Worm (Caenorhabditis elegans) whole organism, young adult: ENCODE results near the gene lin-49.

Source experiments
- B0336.3 ChIP-seq: fragments of 200-800 bp; sonication (Bioruptor generic); IDR thresholded peaks from 2 replicates; pipeline ENCODE4 v1.3.6; 2022; ENCODE audit warnings: missing genetic modification characterization, missing compliant biosample characterization
- F10E7.11 ChIP-seq: sonication (generic microtip); optimal IDR thresholded peaks from 2 replicates; lab custom pipeline; 2017; ENCODE audit warnings: mild to moderate bottlenecking, missing genetic modification characterization, moderate library complexity, missing compliant biosample characterization
- F23B12.7 ChIP-seq: sonication (generic microtip); optimal IDR thresholded peaks from 2 replicates; lab custom pipeline; 2017; ENCODE audit warnings: missing genetic modification characterization, mild to moderate bottlenecking, missing compliant biosample characterization, antibody characterized with exemption, moderate library complexity; ENCODE audit not compliant: insufficient read depth
- F33H1.4 ChIP-seq: fragments of 200-800 bp; sonication (Bioruptor generic); IDR thresholded peaks from 2 replicates; pipeline ENCODE4 v1.3.6; 2022; ENCODE audit warnings: missing genetic modification reagents, missing genetic modification characterization, missing compliant biosample characterization
- F57C9.4 ChIP-seq: sonication (generic microtip); optimal IDR thresholded peaks from 2 replicates; lab custom pipeline; 2017; ENCODE audit warnings: mild to moderate bottlenecking, missing genetic modification characterization, missing compliant biosample characterization
- T07F8.4 ChIP-seq: sonication (generic microtip); optimal IDR thresholded peaks from 2 replicates; lab custom pipeline; 2016; ENCODE audit warnings: mild to moderate bottlenecking, missing genetic modification characterization, moderate library complexity, missing compliant biosample characterization
- Y53G8AR.9 ChIP-seq: fragments of 200-800 bp; sonication (Bioruptor generic); conservative IDR thresholded peaks from 2 replicates; pipeline ENCODE4 v1.3.6; 2022; ENCODE audit warnings: missing genetic modification reagents, missing genetic modification characterization, missing compliant biosample characterization
- Y79H2A.3 ChIP-seq: fragments of 200-800 bp; sonication (Bioruptor generic); conservative IDR thresholded peaks from 2 replicates; pipeline ENCODE4 v1.3.6; 2022; ENCODE audit warnings: missing genetic modification reagents, missing genetic modification characterization, missing compliant biosample characterization
- aptf-2 ChIP-seq: fragments of 200-800 bp; sonication (Bioruptor generic); conservative IDR thresholded peaks from 2 replicates; pipeline ENCODE4 v1.3.6; 2022; ENCODE audit warnings: missing genetic modification reagents, missing genetic modification characterization, missing compliant biosample characterization
- attf-5 ChIP-seq: fragments of 200-800 bp; sonication (Bioruptor generic); optimal IDR thresholded peaks from 2 replicates; lab custom pipeline; 2018; ENCODE audit warnings: mild to moderate bottlenecking, missing genetic modification characterization, missing compliant biosample characterization
- cebp-1 ChIP-seq, 2 experiments: fragments of 200-800 bp in 1 of 2; sonication (Bioruptor generic) in 1 of 2; sonication (generic microtip) in 1 of 2; IDR thresholded peaks in 1 of 2; optimal IDR thresholded peaks in 1 of 2; 2 replicates each; pipeline versions ENCODE4 v1.3.6 to Lab custom; 2017 to 2022; ENCODE audit warnings: missing compliant biosample characterization in 2 of 2, missing genetic modification characterization in 2 of 2, mild to moderate bottlenecking in 1 of 2, missing genetic modification reagents in 1 of 2, moderate library complexity in 1 of 2
- cebp-2 ChIP-seq: fragments of 200-800 bp; sonication (Bioruptor generic); IDR thresholded peaks from 2 replicates; pipeline ENCODE4 v1.3.6; 2022; ENCODE audit warnings: missing genetic modification characterization, missing compliant biosample characterization
- ceh-100 ChIP-seq: fragments of 200-800 bp; sonication (Bioruptor generic); IDR thresholded peaks from 2 replicates; pipeline ENCODE4 v1.3.6; 2022; ENCODE audit warnings: missing genetic modification reagents, missing genetic modification characterization, missing compliant biosample characterization
- die-1 ChIP-seq: sonication (generic microtip); optimal IDR thresholded peaks from 2 replicates; lab custom pipeline; 2016; ENCODE audit warnings: missing genotype, mild to moderate bottlenecking, missing genetic modification characterization, missing compliant biosample characterization
- egl-44 ChIP-seq: fragments of 200-800 bp; sonication (Bioruptor generic); IDR thresholded peaks from 2 replicates; pipeline ENCODE4 v1.3.6; 2022; ENCODE audit warnings: missing genetic modification reagents, missing genetic modification characterization, missing compliant biosample characterization
- egrh-3 ChIP-seq: fragments of 200-800 bp; sonication (Bioruptor generic); IDR thresholded peaks from 2 replicates; pipeline ENCODE4 v1.3.6; 2022; ENCODE audit warnings: missing genetic modification reagents, missing genetic modification characterization, missing compliant biosample characterization
- gei-17 ChIP-seq: fragments of 200-800 bp; sonication (Bioruptor generic); optimal IDR thresholded peaks from 2 replicates; lab custom pipeline; 2018; ENCODE audit warnings: mild to moderate bottlenecking, missing genetic modification characterization, missing compliant biosample characterization
- hlh-26 ChIP-seq: fragments of 200-800 bp; sonication (Bioruptor generic); conservative IDR thresholded peaks from 2 replicates; pipeline ENCODE4 v1.3.6; 2022; ENCODE audit warnings: missing genetic modification reagents, missing genetic modification characterization, missing compliant biosample characterization
- let-607 ChIP-seq, 2 experiments: fragments of 200-800 bp in 1 of 2; sonication (Bioruptor generic) in 1 of 2; sonication (generic microtip) in 1 of 2; optimal IDR thresholded peaks; 2 replicates each; lab custom pipeline; 2016 to 2018; ENCODE audit warnings: mild to moderate bottlenecking in 2 of 2, missing compliant biosample characterization in 2 of 2, missing genetic modification characterization in 2 of 2, moderate library complexity in 2 of 2, missing genotype in 1 of 2
- lir-1 ChIP-seq: fragments of 200-800 bp; sonication (Bioruptor generic); conservative IDR thresholded peaks from 2 replicates; pipeline ENCODE4 v1.3.6; 2022; ENCODE audit warnings: missing genetic modification reagents, missing genetic modification characterization, missing compliant biosample characterization
- madf-8 ChIP-seq: fragments of 200-800 bp; sonication (Bioruptor generic); conservative IDR thresholded peaks from 2 replicates; pipeline ENCODE4 v1.3.6; 2022; ENCODE audit warnings: missing genetic modification reagents, missing genetic modification characterization, missing compliant biosample characterization
- nhr-27 ChIP-seq: fragments of 200-800 bp; sonication (Bioruptor generic); optimal IDR thresholded peaks from 2 replicates; lab custom pipeline; 2018; ENCODE audit warnings: mild to moderate bottlenecking, missing genetic modification characterization, moderate library complexity, missing compliant biosample characterization
- nhr-80 ChIP-seq: sonication (generic microtip); optimal IDR thresholded peaks from 2 replicates; lab custom pipeline; 2016; ENCODE audit warnings: missing genetic modification characterization, missing compliant biosample characterization
- rcor-1 ChIP-seq: fragments of 200-800 bp; sonication (Bioruptor generic); IDR thresholded peaks from 2 replicates; pipeline ENCODE4 v1.3.6; 2022; ENCODE audit warnings: missing genetic modification reagents, missing genetic modification characterization, missing compliant biosample characterization
- repo-1 ChIP-seq: sonication (generic microtip); optimal IDR thresholded peaks from 2 replicates; lab custom pipeline; 2017; ENCODE audit warnings: mild to moderate bottlenecking, missing genetic modification characterization, missing compliant biosample characterization
- sea-2 ChIP-seq: fragments of 200-800 bp; sonication (Bioruptor generic); IDR thresholded peaks from 2 replicates; pipeline ENCODE4 v1.3.6; 2022; ENCODE audit warnings: missing genetic modification characterization, missing compliant biosample characterization
- snpc-4 ChIP-seq, 5 experiments: fragments of 150-350 bp in 1 of 5; sonication (generic microtip) in 4 of 5; optimal IDR thresholded peaks; 2 replicates each; lab custom pipeline; 2014 to 2018; ENCODE audit warnings: missing genetic modification characterization in 5 of 5, missing biosample characterization in 3 of 5, antibody characterized with exemption in 2 of 5, mild to moderate bottlenecking in 2 of 5, missing compliant biosample characterization in 2 of 5, missing genotype in 2 of 5, moderate library complexity in 2 of 5, missing genetic modification reagents in 1 of 5
- tlf-1 ChIP-seq: fragments of 200-800 bp; sonication (Bioruptor generic); optimal IDR thresholded peaks from 2 replicates; lab custom pipeline; 2018; ENCODE audit warnings: mild to moderate bottlenecking, missing genetic modification characterization, missing compliant biosample characterization
- unc-130 ChIP-seq: sonication (generic microtip); optimal IDR thresholded peaks from 2 replicates; lab custom pipeline; 2016; ENCODE audit warnings: missing genetic modification reagents, missing genetic modification characterization, missing compliant biosample characterization
- xnd-1 ChIP-seq: sonication (generic microtip); optimal IDR thresholded peaks from 2 replicates; lab custom pipeline; 2016; ENCODE audit warnings: missing genotype, missing genetic modification reagents, missing genetic modification characterization, missing compliant biosample characterization
- zim-3 ChIP-seq: sonication (generic microtip); optimal IDR thresholded peaks from 2 replicates; lab custom pipeline; 2017; ENCODE audit warnings: mild to moderate bottlenecking, missing genetic modification characterization, moderate library complexity, missing compliant biosample characterization
- ztf-18 ChIP-seq: sonication (generic microtip); optimal IDR thresholded peaks from 2 replicates; lab custom pipeline; 2016; ENCODE audit warnings: missing genotype, mild to moderate bottlenecking, missing genetic modification characterization, missing compliant biosample characterization
- ztf-25 ChIP-seq: fragments of 200-800 bp; sonication (Bioruptor generic); IDR thresholded peaks from 2 replicates; pipeline ENCODE4 v1.3.6; 2022; ENCODE audit warnings: missing genetic modification reagents, missing genetic modification characterization, missing compliant biosample characterization
- ztf-28 ChIP-seq: fragments of 200-800 bp; sonication (Bioruptor generic); IDR thresholded peaks from 2 replicates; pipeline ENCODE4 v1.3.6; 2022; ENCODE audit warnings: missing genetic modification reagents, missing genetic modification characterization, missing compliant biosample characterization
- ztf-3 ChIP-seq: fragments of 200-800 bp; sonication (Bioruptor generic); optimal IDR thresholded peaks from 2 replicates; lab custom pipeline; 2018; ENCODE audit warnings: mild to moderate bottlenecking, missing genetic modification characterization, missing compliant biosample characterization
- ztf-6 ChIP-seq: fragments of 200-800 bp; sonication (Bioruptor generic); IDR thresholded peaks from 2 replicates; pipeline ENCODE4 v1.3.6; 2022; ENCODE audit warnings: missing genetic modification reagents, missing genetic modification characterization, missing compliant biosample characterization

Gene lin-49

ce11 chrIV:8627328-8627727, 6.8 kb downstream of the lin-49 start, which contains the start of gene F42A9.11 (continued):
- TF ChIP-seq ztf-18 (tag; lab: Kevin White, UChicago) (no peak), nhr-27 (tag; lab: Kevin White, UChicago) (no peak), ztf-3 (GFP tag; lab: Kevin White, UChicago) (no peak), F23B12.7 (tag; lab: Kevin White, UChicago) (no peak), lir-1 (GFP tag; lab: Robert Waterston, UW) (no peak), F57C9.4 (tag; lab: Kevin White, UChicago) (no peak), let-607 (tag; optimal IDR thresholded peaks at IDR 0.05; lab: Kevin White, UChicago) (no peak), aptf-2 (no peak), Y79H2A.3 (no peak), hlh-26 (GFP tag; lab: Robert Waterston, UW) (no peak), attf-5 (GFP tag; lab: Kevin White, UChicago) (peak; percentile 47), ztf-25 (0 out of 2 replicates have a peak, but pooled peaks have one; percentile 17), tlf-1 (GFP tag; lab: Kevin White, UChicago) (no peak), rcor-1 (GFP tag; lab: Robert Waterston, UW) (no peak), nhr-80 (tag; lab: Kevin White, UChicago) (peak; percentile 30), madf-8 (GFP tag; lab: Robert Waterston, UW) (no peak), unc-130 (GFP tag; lab: Kevin White, UChicago) (no peak), ceh-100 (GFP tag; lab: Robert Waterston, UW) (no peak), ztf-6 (GFP tag; lab: Robert Waterston, UW) (no peak), snpc-4 (GFP tag; optimal IDR thresholded peaks at IDR 0.05; lab: Kevin White, UChicago) (no peak), snpc-4 (tag; optimal IDR thresholded peaks at IDR 0.05; lab: Kevin White, UChicago) (peak in 3 of 4 experiments; percentile 9 to 29 (median 11)), cebp-1 (GFP tag; IDR thresholded peaks at IDR 0.05; lab: Robert Waterston, UW) (no peak), cebp-1 (tag; optimal IDR thresholded peaks at IDR 0.05; lab: Kevin White, UChicago) (peak; percentile 31), B0336.3 (GFP tag; lab: Robert Waterston, UW) (0 out of 2 replicates have a peak, but pooled peaks have one; percentile 28), repo-1 (tag; lab: Kevin White, UChicago) (no peak), xnd-1 (no peak), zim-3 (peak; percentile 12), egl-44 (GFP tag; lab: Robert Waterston, UW) (no peak), ztf-28 (GFP tag; lab: Robert Waterston, UW) (no peak), F33H1.4 (no peak), gei-17 (GFP tag; lab: Kevin White, UChicago) (no peak), cebp-2 (no peak), T07F8.4 (tag; lab: Kevin White, UChicago) (no peak)

- no peak for TF ChIP-seq sea-2 (GFP tag; lab: Robert Waterston, UW)
- no peak for TF ChIP-seq egrh-3 (GFP tag; lab: Robert Waterston, UW)
- no peak for TF ChIP-seq die-1
- no peak for TF ChIP-seq ceh-100 (GFP tag; lab: Robert Waterston, UW)
- 0 out of 2 replicates have a peak, but pooled peaks have one; percentile 25 for TF ChIP-seq Y53G8AR.9
- TF ChIP-seq F10E7.11, result no peak
These were observed 7.8 kb downstream of the lin-49 start for ce11 chrIV:8628262-8628661.
